Fruit fly (Drosophila melanogaster): ENCODE data around the gene S-Lap1.

Gene S-Lap1

DNA sequence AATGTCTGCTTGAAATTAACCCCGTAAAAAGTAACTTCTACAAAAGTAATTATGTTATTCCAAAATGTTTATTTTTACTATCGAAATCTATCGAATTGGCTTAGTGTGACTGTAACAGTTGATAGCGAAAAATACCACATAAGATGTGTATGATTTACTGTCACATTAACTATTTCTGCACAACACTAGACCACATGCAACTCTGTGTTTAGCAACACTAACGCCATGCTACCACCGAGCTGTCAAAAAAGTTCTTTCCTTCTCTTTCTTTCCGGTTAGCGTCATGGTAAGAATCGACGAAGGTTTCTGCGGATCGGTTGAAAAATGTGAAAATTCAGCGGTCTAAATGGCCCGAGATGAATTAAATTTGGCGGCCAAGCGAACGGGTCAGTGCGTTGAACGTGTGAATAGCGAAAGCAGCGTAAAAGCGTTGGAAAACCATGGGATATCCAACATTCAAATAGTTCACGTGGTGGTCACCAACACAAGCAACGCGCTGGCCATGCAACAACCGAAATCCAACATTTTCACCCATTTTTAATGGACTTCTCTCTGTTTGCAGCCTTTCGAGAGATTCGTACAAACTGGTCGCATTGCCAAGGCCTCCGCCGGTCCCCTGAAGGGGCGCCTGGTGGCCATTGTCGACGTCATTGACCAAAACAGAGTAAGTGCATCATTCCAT is 16.1 kb upstream of the S-Lap1 start, which contains the start of the genes Nelf-E and RpL14 (continued):
- TF ChIP-seq CG8089 (GFP tag; optimal IDR thresholded peaks at IDR 0.05), result peak; percentile 96
- TF ChIP-seq Dek (tag; optimal IDR thresholded peaks at IDR 0.05), result peak; percentile 89
- peak; percentile 99 for TF ChIP-seq CG9797 (GFP tag; optimal IDR thresholded peaks at IDR 0.05)
- no peak for TF ChIP-seq CG8290 (GFP tag; optimal IDR thresholded peaks at IDR 0.05)
- peak; percentile 89 to 99 for TF ChIP-seq CG8290 (tag; optimal IDR thresholded peaks at IDR 0.05)
- TF ChIP-seq oc (tag; optimal IDR thresholded peaks at IDR 0.05), result peak; percentile 93
- no peak for TF ChIP-seq dan (GFP tag; IDR thresholded peaks at IDR 0.05)
- TF ChIP-seq CG9932 (GFP tag; IDR thresholded peaks at IDR 0.05), result peak; percentile 95
- TF ChIP-seq lmd (GFP tag; IDR thresholded peaks at IDR 0.05), result peak; percentile 87
- peak; percentile 86 for TF ChIP-seq CG10979 (tag; optimal IDR thresholded peaks at IDR 0.05)
- peak; percentile 69 for TF ChIP-seq Ssrp (tag; optimal IDR thresholded peaks at IDR 0.05)
- no peak for TF ChIP-seq CG10147 (GFP tag; optimal IDR thresholded peaks at IDR 0.05)
- peak; percentile 100 for TF ChIP-seq Ets97D (GFP tag; optimal IDR thresholded peaks at IDR 0.05)
- TF ChIP-seq pho (GFP tag; optimal IDR thresholded peaks at IDR 0.05), result peak; percentile 96
- peak; percentile 73; the same call in 1 of the 2 replicates for TF ChIP-seq CG32767 (GFP tag; IDR thresholded peaks at IDR 0.05)
- peak; percentile 93 for TF ChIP-seq CG34422 (GFP tag; IDR thresholded peaks at IDR 0.05)
- TF ChIP-seq ERR (GFP tag; optimal IDR thresholded peaks at IDR 0.05), result peak; percentile 92
- TF ChIP-seq slou (GFP tag; optimal IDR thresholded peaks at IDR 0.05), result peak; percentile 91
- peak; percentile 89 for TF ChIP-seq CG14050 (GFP tag; IDR thresholded peaks at IDR 0.05)
- TF ChIP-seq Neu2 (GFP tag; optimal IDR thresholded peaks at IDR 0.05; ENCODE audit: borderline replicate concordance), result peak; percentile 83
- peak; percentile 61; the same call in 1 of the 2 replicates for TF ChIP-seq Bgb (GFP tag; IDR thresholded peaks at IDR 0.05; ENCODE audit: partially characterized antibody)
- peak; percentile 62; the same call in 3 of the 4 replicates for TF ChIP-seq Gug (GFP tag; IDR thresholded peaks at IDR 0.05)
- TF ChIP-seq CG17829 (tag; optimal IDR thresholded peaks at IDR 0.05), result peak; percentile 93
- peak; percentile 55 for TF ChIP-seq Sin3A (optimal IDR thresholded peaks at IDR 0.05)
- TF ChIP-seq sr (GFP tag; IDR thresholded peaks at IDR 0.05), result peak; percentile 93
- no peak for TF ChIP-seq Dip2 (GFP tag; IDR thresholded peaks at IDR 0.05)
- peak; percentile 92 for TF ChIP-seq CG17385 (GFP tag; optimal IDR thresholded peaks at IDR 0.05)
- TF ChIP-seq toy (GFP tag; IDR thresholded peaks at IDR 0.05), result peak; percentile 80; the same call in 1 of the 2 replicates
- TF ChIP-seq shn (GFP tag; optimal IDR thresholded peaks at IDR 0.05), result peak; percentile 97
- no peak for TF ChIP-seq zen2 (GFP tag; IDR thresholded peaks at IDR 0.05; ENCODE audit: partially characterized antibody)
- TF ChIP-seq Antp (GFP tag; optimal IDR thresholded peaks at IDR 0.05), result peak; percentile 94
- peak; percentile 93 for TF ChIP-seq slbo (GFP tag; IDR thresholded peaks at IDR 0.05)
- no peak for TF ChIP-seq mld (GFP tag; IDR thresholded peaks at IDR 0.05; ENCODE audit: partially characterized antibody)
- TF ChIP-seq pb (GFP tag; optimal IDR thresholded peaks at IDR 0.05), result peak; percentile 97
- peak; percentile 85 for TF ChIP-seq cwo (GFP tag; optimal IDR thresholded peaks at IDR 0.05)
- TF ChIP-seq Mad (GFP tag; optimal IDR thresholded peaks at IDR 0.05), result peak; percentile 96
- peak; percentile 95 for TF ChIP-seq ken (GFP tag; IDR thresholded peaks at IDR 0.05)
- TF ChIP-seq zfh1 (GFP tag; IDR thresholded peaks at IDR 0.05), result peak; percentile 96
- TF ChIP-seq CG14965 (GFP tag; optimal IDR thresholded peaks at IDR 0.05; ENCODE audit: borderline replicate concordance), result peak; percentile 82
- TF ChIP-seq Dip3 (GFP tag; optimal IDR thresholded peaks at IDR 0.05), result peak; percentile 93
- peak; percentile 67 for TF ChIP-seq BEAF-32 (GFP tag; optimal IDR thresholded peaks at IDR 0.05)
- TF ChIP-seq B-H1 (GFP tag; IDR thresholded peaks at IDR 0.05), result peak; percentile 81
- TF ChIP-seq ssp (GFP tag; IDR thresholded peaks at IDR 0.05), result peak; percentile 84

All from whole organism, embryonic.